Fruit fly (Drosophila melanogaster) whole organism, prepupa: Measurements from ENCODE around the gene Rpt6R.
A peak's percentile ranks its signal among the peaks of the same experiment; 100 is the strongest.

Source experiments
- Blimp-1 ChIP-seq: fragments of 200-800 bp; sonication (Bioruptor generic); optimal IDR thresholded peaks from 3 replicates; lab custom pipeline; 2017; ENCODE audit warnings: missing biosample characterization, missing genetic modification characterization, mild to moderate bottlenecking, moderate library complexity, missing genetic modification reagents
- CG10631 ChIP-seq: fragments of 200-800 bp; sonication (Bioruptor generic); optimal IDR thresholded peaks from 2 replicates; lab custom pipeline; 2016; ENCODE audit warnings: missing biosample characterization, missing genetic modification characterization
- CG10669 ChIP-seq: fragments of 200-800 bp; sonication (Bioruptor generic); optimal IDR thresholded peaks from 3 replicates; lab custom pipeline; 2018; ENCODE audit warnings: missing biosample characterization, mild to moderate bottlenecking, missing genetic modification characterization, moderate library complexity
- CG11294 ChIP-seq: fragments of 200-800 bp; sonication (Bioruptor generic); IDR thresholded peaks from 2 replicates; pipeline ENCODE4 v1.3.6; 2022; ENCODE audit warnings: missing biosample characterization, missing genetic modification characterization
- CG11762 ChIP-seq: fragments of 200-800 bp; sonication (Bioruptor generic); optimal IDR thresholded peaks from 3 replicates; lab custom pipeline; 2016; ENCODE audit warnings: missing biosample characterization, missing genetic modification characterization; ENCODE audit not compliant: insufficient read depth
- CG15336 ChIP-seq: fragments of 200-800 bp; sonication (Bioruptor generic); IDR thresholded peaks from 2 replicates; pipeline ENCODE4 v1.3.6; 2022; ENCODE audit warnings: missing biosample characterization, missing genetic modification characterization
- CG16779 ChIP-seq: fragments of 200-800 bp; sonication (Bioruptor generic); optimal IDR thresholded peaks from 3 replicates; lab custom pipeline; 2017; ENCODE audit warnings: missing biosample characterization, mild to moderate bottlenecking, missing genetic modification characterization
- CG3032 ChIP-seq: fragments of 200-800 bp; optimal IDR thresholded peaks from 2 replicates; lab custom pipeline; 2019; ENCODE audit warnings: missing biosample characterization, mild to moderate bottlenecking, missing genetic modification characterization, moderate library complexity
- CG31627 ChIP-seq: fragments of 200-800 bp; sonication (Bioruptor generic); optimal IDR thresholded peaks from 3 replicates; lab custom pipeline; 2016; ENCODE audit warnings: missing biosample characterization, missing genetic modification characterization
- CG32006 ChIP-seq: fragments of 200-800 bp; sonication (Bioruptor generic); optimal IDR thresholded peaks from 3 replicates; lab custom pipeline; 2017; ENCODE audit warnings: missing biosample characterization, mild to moderate bottlenecking, missing genetic modification characterization
- CG34406 ChIP-seq: fragments of 200-800 bp; sonication (Bioruptor generic); optimal IDR thresholded peaks from 3 replicates; lab custom pipeline; 2016; ENCODE audit warnings: missing biosample characterization, missing genetic modification characterization
- CG3919 ChIP-seq: fragments of 200-800 bp; sonication (Bioruptor generic); optimal IDR thresholded peaks from 3 replicates; lab custom pipeline; 2016; ENCODE audit warnings: missing biosample characterization, missing genetic modification characterization
- CG4318 ChIP-seq: fragments of 200-800 bp; sonication (Bioruptor generic); optimal IDR thresholded peaks from 3 replicates; lab custom pipeline; 2017; ENCODE audit warnings: missing biosample characterization, mild to moderate bottlenecking, missing genetic modification characterization
- CG6163 ChIP-seq: fragments of 200-800 bp; sonication (Bioruptor generic); IDR thresholded peaks from 3 replicates; pipeline ENCODE4 v1.3.6; 2022; ENCODE audit warnings: missing biosample characterization, missing genetic modification characterization
- CG7368 ChIP-seq: fragments of 200-800 bp; sonication (Bioruptor generic); optimal IDR thresholded peaks from 3 replicates; lab custom pipeline; 2016; ENCODE audit warnings: missing biosample characterization, missing genetic modification characterization
- CG8119 ChIP-seq: fragments of 200-800 bp; sonication (Bioruptor generic); IDR thresholded peaks from 3 replicates; pipeline ENCODE4 v1.3.6; 2022; ENCODE audit warnings: missing biosample characterization, missing genetic modification characterization
- CG8632 ChIP-seq: fragments of 200-800 bp; sonication (Bioruptor generic); optimal IDR thresholded peaks from 3 replicates; lab custom pipeline; 2016; ENCODE audit warnings: missing biosample characterization, missing genetic modification characterization
- Eip75B ChIP-seq: fragments of 200-800 bp; sonication (Bioruptor generic); optimal IDR thresholded peaks from 3 replicates; lab custom pipeline; 2016; ENCODE audit warnings: missing biosample characterization, missing genetic modification characterization
- Eip78C ChIP-seq: fragments of 200-800 bp; sonication (Bioruptor generic); peaks from one replicate; lab custom pipeline; 2016; ENCODE audit warnings: missing biosample characterization, missing genetic modification characterization
- Eip93F ChIP-seq: fragments of 200-800 bp; sonication (Bioruptor generic); optimal IDR thresholded peaks from 2 replicates; lab custom pipeline; 2016; ENCODE audit warnings: missing biosample characterization, mild to moderate bottlenecking, missing genetic modification characterization
- Ets96B ChIP-seq: fragments of 200-800 bp; optimal IDR thresholded peaks from 2 replicates; lab custom pipeline; 2019; ENCODE audit warnings: missing biosample characterization, mild to moderate bottlenecking, missing genetic modification characterization, moderate library complexity
- Hr38 ChIP-seq: sonication (Bioruptor generic); optimal IDR thresholded peaks from 2 replicates; lab custom pipeline; 2016; ENCODE audit warnings: missing biosample characterization, missing genetic modification characterization
- Hr39 ChIP-seq: fragments of 200-800 bp; sonication (Bioruptor generic); optimal IDR thresholded peaks from 2 replicates; lab custom pipeline; 2016; ENCODE audit warnings: missing biosample characterization, missing genetic modification characterization
- Hr4 ChIP-seq: fragments of 200-800 bp; sonication (Bioruptor generic); optimal IDR thresholded peaks from 3 replicates; lab custom pipeline; 2016; ENCODE audit warnings: missing biosample characterization, missing genetic modification characterization
- Lpt ChIP-seq: fragments of 200-800 bp; sonication (Bioruptor generic); optimal IDR thresholded peaks from 3 replicates; lab custom pipeline; 2016; ENCODE audit warnings: missing biosample characterization, missing genetic modification characterization
- OdsH ChIP-seq: fragments of 200-800 bp; sonication (Bioruptor generic); optimal IDR thresholded peaks from 3 replicates; lab custom pipeline; 2016; ENCODE audit warnings: missing biosample characterization, missing genetic modification characterization
- Smox ChIP-seq: fragments of 200-800 bp; sonication (Bioruptor generic); optimal IDR thresholded peaks from 3 replicates; lab custom pipeline; 2016; ENCODE audit warnings: missing biosample characterization, missing genetic modification characterization
- Sox102F ChIP-seq: fragments of 200-800 bp; sonication (Bioruptor generic); optimal IDR thresholded peaks from 2 replicates; lab custom pipeline; 2016; ENCODE audit warnings: missing biosample characterization, mild to moderate bottlenecking, missing genetic modification characterization
- Sox15 ChIP-seq: fragments of 200-800 bp; sonication (Bioruptor generic); optimal IDR thresholded peaks from 3 replicates; lab custom pipeline; 2016; ENCODE audit warnings: missing biosample characterization, missing genetic modification characterization
- achi ChIP-seq: fragments of 200-800 bp; sonication (Bioruptor generic); optimal IDR thresholded peaks from 3 replicates; lab custom pipeline; 2016; ENCODE audit warnings: missing biosample characterization, missing genetic modification characterization
- dac ChIP-seq: fragments of 200-800 bp; sonication (Bioruptor generic); optimal IDR thresholded peaks from 2 replicates; lab custom pipeline; 2017; ENCODE audit warnings: missing biosample characterization, mild to moderate bottlenecking, missing genetic modification characterization
- dsx ChIP-seq: fragments of 200-800 bp; optimal IDR thresholded peaks from 3 replicates; lab custom pipeline; 2019; ENCODE audit warnings: missing biosample characterization, mild to moderate bottlenecking, missing genetic modification characterization, moderate library complexity; ENCODE audit not compliant: poor library complexity, severe bottlenecking
- eg ChIP-seq: fragments of 200-800 bp; sonication (Bioruptor generic); IDR thresholded peaks from 3 replicates; pipeline ENCODE4 v1.3.6; 2022; ENCODE audit warnings: missing biosample characterization, missing genetic modification characterization
- esn ChIP-seq: fragments of 200-800 bp; sonication (Bioruptor generic); optimal IDR thresholded peaks from 2 replicates; lab custom pipeline; 2016; ENCODE audit warnings: missing biosample characterization, mild to moderate bottlenecking, missing genetic modification characterization, moderate library complexity
- fd85E ChIP-seq: fragments of 200-800 bp; sonication (Bioruptor generic); optimal IDR thresholded peaks from 3 replicates; lab custom pipeline; 2016; ENCODE audit warnings: missing biosample characterization, missing genetic modification characterization
- fkh ChIP-seq: fragments of 200-800 bp; sonication (Bioruptor generic); optimal IDR thresholded peaks from 3 replicates; lab custom pipeline; 2017; ENCODE audit warnings: missing biosample characterization, mild to moderate bottlenecking, missing genetic modification characterization, moderate library complexity
- lz ChIP-seq: fragments of 200-800 bp; sonication (Bioruptor generic); optimal IDR thresholded peaks from 3 replicates; lab custom pipeline; 2016; ENCODE audit warnings: missing biosample characterization, missing genetic modification characterization
- net ChIP-seq: fragments of 200-800 bp; sonication (Bioruptor generic); optimal IDR thresholded peaks from 3 replicates; lab custom pipeline; 2016; ENCODE audit warnings: missing biosample characterization, missing genetic modification characterization
- pdm3 ChIP-seq: fragments of 200-800 bp; sonication (Bioruptor generic); optimal IDR thresholded peaks from 3 replicates; lab custom pipeline; 2016; ENCODE audit warnings: missing biosample characterization, missing genetic modification characterization
- salr ChIP-seq, 2 experiments: fragments of 200-800 bp; sonication (Bioruptor generic); optimal IDR thresholded peaks; 3 replicates each; lab custom pipeline; 2016 to 2018; ENCODE audit warnings: missing biosample characterization in 2 of 2, missing genetic modification characterization in 2 of 2, mild to moderate bottlenecking in 1 of 2
- spab ChIP-seq: fragments of 200-800 bp; sonication (Bioruptor generic); optimal IDR thresholded peaks from 2 replicates; lab custom pipeline; 2017; ENCODE audit warnings: missing biosample characterization, mild to moderate bottlenecking, missing genetic modification characterization, missing genetic modification reagents
- ss ChIP-seq, 2 experiments: fragments of 200-800 bp; sonication (Bioruptor generic); optimal IDR thresholded peaks; 2 replicates in 1 of 2; 3 replicates in 1 of 2; lab custom pipeline; 2017 to 2018; ENCODE audit warnings: mild to moderate bottlenecking in 2 of 2, missing biosample characterization in 2 of 2, missing genetic modification characterization in 2 of 2, moderate library complexity in 1 of 2
- svp ChIP-seq: fragments of 200-800 bp; sonication (Bioruptor generic); peaks from one replicate; lab custom pipeline; 2016; ENCODE audit warnings: missing biosample characterization, missing genetic modification characterization
- topi ChIP-seq: fragments of 200-800 bp; sonication (Bioruptor generic); optimal IDR thresholded peaks from 3 replicates; lab custom pipeline; 2016; ENCODE audit warnings: missing biosample characterization, missing genetic modification characterization

Gene Rpt6R

DNA sequence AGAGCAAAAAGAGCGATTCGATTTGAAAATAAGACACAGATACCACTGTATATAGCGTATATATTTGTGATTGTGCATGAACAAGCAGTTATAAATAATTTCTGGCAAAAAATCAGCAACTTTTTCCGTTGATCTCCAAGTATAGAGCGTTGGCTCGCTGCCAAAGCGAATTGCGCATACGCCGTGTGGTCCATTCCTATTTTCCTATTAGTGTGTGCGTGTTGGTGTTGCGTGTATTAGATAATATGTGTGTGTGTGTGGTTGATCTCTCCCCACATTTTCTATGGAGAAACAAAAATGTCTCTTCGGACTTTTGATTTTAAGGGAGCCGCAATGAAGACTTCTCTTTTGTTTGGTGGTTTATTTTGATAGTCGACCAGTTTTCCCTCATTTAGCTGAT is 30.9 kb downstream of the Rpt6R start:
- TF ChIP-seq dsx (GFP tag; lab: Kevin White, UChicago) (no peak), spab (no peak), net (GFP tag; lab: Kevin White, UChicago) (no peak), achi (GFP tag; lab: Kevin White, UChicago) (no peak), CG10631 (GFP tag; lab: Kevin White, UChicago) (no peak), CG10669 (no peak), eg (GFP tag; lab: Robert Waterston, UW) (no peak), Eip78C (no peak), Sox102F (no peak), lz (no peak), CG31627 (GFP tag; lab: Kevin White, UChicago) (no peak), Eip75B (no peak), svp (GFP tag; lab: Kevin White, UChicago) (no peak), CG7368 (GFP tag; lab: Kevin White, UChicago) (no peak), ss (GFP tag; optimal IDR thresholded peaks at IDR 0.05; lab: Kevin White, UChicago) (no peak), esn (GFP tag; lab: Kevin White, UChicago) (no peak), CG3032 (no peak), Sox15 (no peak), fkh (GFP tag; lab: Kevin White, UChicago) (no peak)

dm6 chr3R:30550044-30550443 is 33.5 kb downstream of the Rpt6R start:
- peak; percentile 24; the same call in 1 of the 2 replicates for TF ChIP-seq CG15336 (GFP tag; lab: Robert Waterston, UW)
- TF ChIP-seq CG32006, result peak; percentile 39
- TF ChIP-seq CG6163 (GFP tag; lab: Robert Waterston, UW), result no peak
- TF ChIP-seq salr (GFP tag; optimal IDR thresholded peaks at IDR 0.05; lab: Kevin White, UChicago), result peak in 1 of 2 experiments; percentile 8
- TF ChIP-seq Eip78C, result peak; percentile 41
- TF ChIP-seq Hr4 (GFP tag; lab: Kevin White, UChicago), result peak; percentile 31
- TF ChIP-seq CG3919, result peak; percentile 2
- TF ChIP-seq fd85E (GFP tag; lab: Kevin White, UChicago), result no peak
- no peak for TF ChIP-seq CG4318
- peak; percentile 26 for TF ChIP-seq CG10631 (GFP tag; lab: Kevin White, UChicago)
- no peak for TF ChIP-seq spab
- TF ChIP-seq svp (GFP tag; lab: Kevin White, UChicago), result no peak
- TF ChIP-seq OdsH (GFP tag; lab: Kevin White, UChicago), result peak; percentile 11
- TF ChIP-seq dac, result no peak

dm6 chr3R:30544974-30545373 is 38.5 kb downstream of the Rpt6R start:
- TF ChIP-seq CG11762 (no peak), CG32006 (no peak), CG10631 (GFP tag; lab: Kevin White, UChicago) (no peak), Ets96B (tag; lab: Kevin White, UChicago) (no peak), Eip93F (no peak), esn (GFP tag; lab: Kevin White, UChicago) (no peak), Blimp-1 (GFP tag; lab: Kevin White, UChicago) (no peak), CG11294 (GFP tag; lab: Robert Waterston, UW) (no peak), Hr38 (GFP tag; lab: Kevin White, UChicago) (no peak), topi (GFP tag; lab: Kevin White, UChicago) (no peak), CG3032 (no peak), net (GFP tag; lab: Kevin White, UChicago) (no peak)

DNA sequence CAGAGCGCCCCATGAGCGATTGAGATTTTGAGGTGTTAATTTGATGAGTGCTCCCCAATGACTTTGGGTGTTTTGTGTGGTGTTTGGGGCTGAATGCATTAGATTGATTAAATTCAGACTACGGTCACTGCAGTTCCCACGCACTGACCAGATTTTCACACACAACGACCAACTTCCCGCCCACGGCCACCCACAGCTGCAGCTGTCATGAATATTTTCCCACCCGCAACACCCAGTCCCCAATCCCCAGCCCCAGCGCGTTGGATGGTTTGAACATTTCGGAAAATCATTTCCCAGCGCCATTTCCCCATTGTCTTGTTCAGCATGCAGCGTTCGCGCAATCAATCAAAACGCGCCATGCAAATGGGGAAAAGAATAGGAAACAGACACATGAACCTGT is 42.0 kb downstream of the Rpt6R start:
- no peak for TF ChIP-seq Hr39 (GFP tag; lab: Kevin White, UChicago)
- TF ChIP-seq Hr4 (GFP tag; lab: Kevin White, UChicago), result no peak
- no peak for TF ChIP-seq topi (GFP tag; lab: Kevin White, UChicago)
- no peak for TF ChIP-seq CG11762
- no peak for TF ChIP-seq Sox102F
- no peak for TF ChIP-seq Smox (GFP tag; lab: Kevin White, UChicago)
- no peak for TF ChIP-seq Eip78C
- no peak for TF ChIP-seq CG8119
- no peak for TF ChIP-seq CG32006
- TF ChIP-seq Hr38 (GFP tag; lab: Kevin White, UChicago), result no peak
- TF ChIP-seq Lpt (GFP tag; lab: Kevin White, UChicago), result no peak
- TF ChIP-seq CG31627 (GFP tag; lab: Kevin White, UChicago), result no peak
- TF ChIP-seq Ets96B (tag; lab: Kevin White, UChicago), result no peak
- no peak for TF ChIP-seq CG10669
- TF ChIP-seq CG16779 (tag; lab: Kevin White, UChicago), result no peak
- no peak for TF ChIP-seq CG34406
- no peak for TF ChIP-seq pdm3 (GFP tag; lab: Kevin White, UChicago)
- TF ChIP-seq CG8632 (GFP tag; lab: Kevin White, UChicago), result no peak
